Fruit fly (Drosophila melanogaster): Measurements from ENCODE around the gene CG14947.

DNA sequence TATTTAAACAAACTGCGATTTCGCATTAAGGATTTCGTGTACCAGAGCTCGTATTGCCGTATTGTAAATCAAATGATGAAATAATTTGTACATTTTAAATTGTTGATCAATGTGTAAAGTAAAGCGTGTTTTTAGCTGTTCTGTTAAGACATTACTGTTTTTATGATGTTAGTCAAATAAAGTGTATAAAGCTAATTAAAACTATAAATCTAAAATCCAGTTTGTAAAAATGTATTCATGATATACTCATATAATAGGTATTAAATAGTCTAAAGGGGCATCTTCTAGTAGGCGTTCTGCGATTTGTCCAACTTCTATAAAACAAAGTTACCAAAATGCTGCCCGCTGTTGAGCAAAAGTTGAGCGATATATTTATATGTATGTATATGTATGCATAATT lies 42.0 kb upstream of the CG14947 start, which contains the start of gene CG18788:
- TF ChIP-seq Hr39 (GFP tag; optimal IDR thresholded peaks at IDR 0.05) = no peak
- no peak for TF ChIP-seq CG8632 (GFP tag; optimal IDR thresholded peaks at IDR 0.05)
- TF ChIP-seq svp (GFP tag) = no peak
- TF ChIP-seq CG8119 (GFP tag; IDR thresholded peaks at IDR 0.05) = no peak
- no peak for TF ChIP-seq achi (GFP tag; optimal IDR thresholded peaks at IDR 0.05)
- TF ChIP-seq salr (GFP tag; optimal IDR thresholded peaks at IDR 0.05) = no peak
- TF ChIP-seq CG9139 (GFP tag; optimal IDR thresholded peaks at IDR 0.05) = no peak
- TF ChIP-seq CG10669 (GFP tag; optimal IDR thresholded peaks at IDR 0.05) = no peak
- no peak for TF ChIP-seq Lpt (GFP tag; optimal IDR thresholded peaks at IDR 0.05)
- TF ChIP-seq CG16779 (tag; optimal IDR thresholded peaks at IDR 0.05) = no peak
- TF ChIP-seq Blimp-1 (GFP tag; optimal IDR thresholded peaks at IDR 0.05) = no peak

All from whole organism, prepupa.